Fruit fly (Drosophila melanogaster) whole organism, embryonic: Measurements from ENCODE around the gene QC.
A peak's percentile ranks its signal among the peaks of the same experiment; 100 is the strongest.

Source experiments
- Adf1 ChIP-seq: fragments of 200-800 bp; sonication (Bioruptor generic); IDR thresholded peaks from 2 replicates; pipeline ENCODE4 v1.3.6; 2022; ENCODE audit warnings: missing biosample characterization, missing genetic modification characterization
- Bdp1 ChIP-seq: fragments of 200-800 bp; sonication (Bioruptor generic); optimal IDR thresholded peaks from 3 replicates; lab custom pipeline; 2016; ENCODE audit warnings: missing biosample characterization, missing genetic modification characterization
- CG10366 ChIP-seq: fragments of 200-800 bp; sonication (Bioruptor generic); IDR thresholded peaks from 2 replicates; pipeline ENCODE4 v1.3.6; 2022; ENCODE audit warnings: missing biosample characterization, missing genetic modification characterization
- CG10959 ChIP-seq: fragments of 200-800 bp; sonication (Bioruptor generic); IDR thresholded peaks from 2 replicates; pipeline ENCODE4 v1.3.6; 2022; ENCODE audit warnings: missing biosample characterization, missing genetic modification characterization
- CG11398 ChIP-seq: fragments of 200-800 bp; sonication (Bioruptor generic); optimal IDR thresholded peaks from 2 replicates; lab custom pipeline; 2016; ENCODE audit warnings: missing biosample characterization, missing genetic modification characterization
- CG13123 ChIP-seq: fragments of 200-800 bp; sonication (Bioruptor generic); optimal IDR thresholded peaks from 2 replicates; lab custom pipeline; 2016; ENCODE audit warnings: missing biosample characterization, missing genetic modification characterization
- CG13424 ChIP-seq: fragments of 200-800 bp; sonication (Bioruptor generic); optimal IDR thresholded peaks from 2 replicates; lab custom pipeline; 2019; ENCODE audit warnings: missing biosample characterization, mild to moderate bottlenecking, missing genetic modification characterization, moderate library complexity
- CG15514 ChIP-seq: fragments of 200-800 bp; sonication (Bioruptor generic); optimal IDR thresholded peaks from 3 replicates; lab custom pipeline; 2017; ENCODE audit warnings: missing biosample characterization, missing genetic modification characterization, mild to moderate bottlenecking, moderate library complexity, missing genetic modification reagents
- CG1603 ChIP-seq: fragments of 200-800 bp; sonication (Bioruptor generic); optimal IDR thresholded peaks from 2 replicates; lab custom pipeline; 2019; ENCODE audit warnings: missing biosample characterization, mild to moderate bottlenecking, missing genetic modification characterization, moderate library complexity
- CG17802 ChIP-seq: fragments of 200-800 bp; sonication (Bioruptor generic); optimal IDR thresholded peaks from 2 replicates; lab custom pipeline; 2018; ENCODE audit warnings: missing biosample characterization, mild to moderate bottlenecking, missing genetic modification characterization, moderate library complexity
- CG18476 ChIP-seq: fragments of 200-800 bp; sonication (Bioruptor generic); optimal IDR thresholded peaks from 2 replicates; lab custom pipeline; 2016; ENCODE audit warnings: missing biosample characterization, mild to moderate bottlenecking, missing genetic modification characterization
- CG18599 ChIP-seq: fragments of 200-800 bp; sonication (Bioruptor generic); optimal IDR thresholded peaks from 3 replicates; lab custom pipeline; 2017; ENCODE audit warnings: missing biosample characterization, missing genetic modification characterization, mild to moderate bottlenecking, moderate library complexity, missing genetic modification reagents
- CG2129 ChIP-seq: fragments of 200-800 bp; sonication (Bioruptor generic); IDR thresholded peaks from 2 replicates; pipeline ENCODE4 v1.3.6; 2022; ENCODE audit warnings: missing biosample characterization, missing genetic modification characterization; ENCODE audit not compliant: partially characterized antibody
- CG2712 ChIP-seq: fragments of 200-800 bp; optimal IDR thresholded peaks from 3 replicates; lab custom pipeline; 2019; ENCODE audit warnings: missing biosample characterization, mild to moderate bottlenecking, missing genetic modification characterization, moderate library complexity
- CG34224 ChIP-seq: fragments of 200-800 bp; sonication (Bioruptor generic); IDR thresholded peaks from 3 replicates; pipeline ENCODE4 v1.3.6; 2022; ENCODE audit warnings: missing biosample characterization, missing genetic modification characterization; ENCODE audit not compliant: partially characterized antibody
- CG34376 ChIP-seq: fragments of 200-800 bp; sonication (Bioruptor generic); optimal IDR thresholded peaks from 2 replicates; lab custom pipeline; 2018; ENCODE audit warnings: missing biosample characterization, mild to moderate bottlenecking, missing genetic modification characterization
- CG34422 ChIP-seq: fragments of 200-800 bp; sonication (Bioruptor generic); IDR thresholded peaks from 3 replicates; pipeline ENCODE4 v1.3.6; 2022; ENCODE audit warnings: missing biosample characterization, missing genetic modification characterization
- CG3995 ChIP-seq: fragments of 200-800 bp; sonication (Bioruptor generic); optimal IDR thresholded peaks from 3 replicates; lab custom pipeline; 2016; ENCODE audit warnings: missing biosample characterization, missing genetic modification characterization
- CG7271 ChIP-seq: fragments of 200-800 bp; sonication (Bioruptor generic); optimal IDR thresholded peaks from 2 replicates; lab custom pipeline; 2018; ENCODE audit warnings: missing biosample characterization, mild to moderate bottlenecking, missing genetic modification characterization, moderate library complexity
- CG7745 ChIP-seq: fragments of 200-800 bp; sonication (Bioruptor generic); optimal IDR thresholded peaks from 2 replicates; lab custom pipeline; 2018; ENCODE audit warnings: missing biosample characterization, mild to moderate bottlenecking, missing genetic modification characterization, moderate library complexity
- CG8944 ChIP-seq: fragments of 200-800 bp; sonication (Bioruptor generic); optimal IDR thresholded peaks from 3 replicates; lab custom pipeline; 2016; ENCODE audit warnings: missing biosample characterization, missing genetic modification characterization
- CoRest ChIP-seq: fragments of 200-800 bp; sonication (Bioruptor generic); optimal IDR thresholded peaks from 3 replicates; lab custom pipeline; 2018; ENCODE audit warnings: missing biosample characterization, mild to moderate bottlenecking, missing genetic modification characterization, moderate library complexity
- Dll ChIP-seq: fragments of 200-800 bp; sonication (Bioruptor generic); IDR thresholded peaks from 4 replicates; pipeline ENCODE4 v1.3.6; 2022; ENCODE audit warnings: missing biosample characterization, missing genetic modification characterization; ENCODE audit not compliant: partially characterized antibody
- HHEX ChIP-seq: fragments of 200-800 bp; sonication (Bioruptor generic); optimal IDR thresholded peaks from 3 replicates; lab custom pipeline; 2017; ENCODE audit warnings: missing biosample characterization, mild to moderate bottlenecking, missing genetic modification characterization, missing genetic modification reagents
- HLH3B ChIP-seq: fragments of 200-800 bp; sonication (Bioruptor generic); IDR thresholded peaks from 2 replicates; pipeline ENCODE4 v1.3.6; 2022; ENCODE audit warnings: missing biosample characterization, missing genetic modification characterization
- HLH4C ChIP-seq: fragments of 200-800 bp; sonication (Bioruptor generic); IDR thresholded peaks from 3 replicates; pipeline ENCODE4 v1.3.6; 2022; ENCODE audit warnings: missing biosample characterization, missing genetic modification characterization; ENCODE audit not compliant: partially characterized antibody
- Hmr ChIP-seq: fragments of 200-800 bp; sonication (Bioruptor generic); optimal IDR thresholded peaks from 3 replicates; lab custom pipeline; 2017; ENCODE audit warnings: mild to moderate bottlenecking, missing biosample characterization, missing genetic modification reagents, missing genetic modification characterization
- MESR4 ChIP-seq: fragments of 200-800 bp; sonication (Bioruptor generic); optimal IDR thresholded peaks from 2 replicates; lab custom pipeline; 2018; ENCODE audit warnings: missing biosample characterization, mild to moderate bottlenecking, missing genetic modification characterization, moderate library complexity
- Max ChIP-seq: fragments of 200-800 bp; sonication (Bioruptor generic); optimal IDR thresholded peaks from 2 replicates; lab custom pipeline; 2016; ENCODE audit warnings: missing biosample characterization, mild to moderate bottlenecking, missing genetic modification characterization
- Myb ChIP-seq: fragments of 200-800 bp; sonication (Bioruptor generic); optimal IDR thresholded peaks from 2 replicates; lab custom pipeline; 2016; ENCODE audit warnings: missing biosample characterization, missing genetic modification characterization
- NK7.1 ChIP-seq: fragments of 200-800 bp; sonication (Bioruptor generic); optimal IDR thresholded peaks from 3 replicates; lab custom pipeline; 2016; ENCODE audit warnings: missing biosample characterization, missing genetic modification characterization
- Nf-YC ChIP-seq: fragments of 200-800 bp; optimal IDR thresholded peaks from 3 replicates; lab custom pipeline; 2019; ENCODE audit warnings: missing biosample characterization, mild to moderate bottlenecking, missing genetic modification characterization, moderate library complexity
- Ravus ChIP-seq: fragments of 200-800 bp; sonication (Bioruptor generic); IDR thresholded peaks from 2 replicates; pipeline ENCODE4 v1.3.6; 2022; ENCODE audit warnings: missing biosample characterization, missing genetic modification characterization
- bcd ChIP-seq: fragments of 200-800 bp; sonication (Bioruptor generic); optimal IDR thresholded peaks from 2 replicates; lab custom pipeline; 2017; ENCODE audit warnings: missing biosample characterization, mild to moderate bottlenecking, missing genetic modification characterization
- bigmax ChIP-seq: fragments of 200-800 bp; sonication (Bioruptor generic); optimal IDR thresholded peaks from 2 replicates; lab custom pipeline; 2018; ENCODE audit warnings: missing biosample characterization, mild to moderate bottlenecking, missing genetic modification characterization
- chif ChIP-seq, 2 experiments: fragments of 200-800 bp; sonication (Bioruptor generic); optimal IDR thresholded peaks; 3 replicates each; lab custom pipeline; 2016; ENCODE audit warnings: missing biosample characterization in 2 of 2, missing genetic modification characterization in 2 of 2
- ci ChIP-seq: fragments of 200-800 bp; sonication (Bioruptor generic); IDR thresholded peaks from 3 replicates; pipeline ENCODE4 v1.3.6; 2022; ENCODE audit warnings: missing biosample characterization, missing genetic modification characterization
- croc ChIP-seq: fragments of 200-800 bp; sonication (Bioruptor generic); conservative IDR thresholded peaks from 3 replicates; pipeline ENCODE4 v1.3.6; 2022; ENCODE audit warnings: missing biosample characterization, missing genetic modification characterization
- disco-r ChIP-seq: fragments of 200-800 bp; sonication (Bioruptor generic); optimal IDR thresholded peaks from 2 replicates; lab custom pipeline; 2016; ENCODE audit warnings: missing biosample characterization, missing genetic modification characterization
- fru ChIP-seq: fragments of >200 bp; optimal IDR thresholded peaks from 2 replicates; lab custom pipeline; 2017
- gem ChIP-seq: fragments of 200-800 bp; sonication (Bioruptor generic); optimal IDR thresholded peaks from 2 replicates; lab custom pipeline; 2019; ENCODE audit warnings: missing biosample characterization, mild to moderate bottlenecking, missing genetic modification characterization, moderate library complexity
- grn ChIP-seq: fragments of 200-800 bp; sonication (Bioruptor generic); optimal IDR thresholded peaks from 3 replicates; lab custom pipeline; 2017; ENCODE audit warnings: missing biosample characterization, missing genetic modification characterization
- gsb-n ChIP-seq: fragments of 200-800 bp; sonication (Bioruptor generic); optimal IDR thresholded peaks from 3 replicates; lab custom pipeline; 2018; ENCODE audit warnings: missing biosample characterization, mild to moderate bottlenecking, missing genetic modification characterization
- ham ChIP-seq: fragments of 200-800 bp; sonication (Bioruptor generic); IDR thresholded peaks from 2 replicates; pipeline ENCODE4 v1.3.6; 2022; ENCODE audit warnings: missing biosample characterization, missing genetic modification characterization
- hkb ChIP-seq, 2 experiments: fragments of 200-800 bp in 1 of 2; fragments of >200 bp in 1 of 2; sonication (Bioruptor generic) in 1 of 2; IDR thresholded peaks in 1 of 2; optimal IDR thresholded peaks in 1 of 2; 2 replicates each; pipeline versions ENCODE4 v1.3.6 to Lab custom; 2017 to 2022; ENCODE audit warnings: missing biosample characterization in 1 of 2, missing genetic modification characterization in 1 of 2
- inv ChIP-seq: fragments of 200-800 bp; sonication (Bioruptor generic); IDR thresholded peaks from 2 replicates; pipeline ENCODE4 v1.3.6; 2022; ENCODE audit warnings: missing biosample characterization, missing genetic modification characterization; ENCODE audit not compliant: partially characterized antibody
- onecut ChIP-seq: fragments of 200-800 bp; sonication (Bioruptor generic); IDR thresholded peaks from 2 replicates; pipeline ENCODE4 v1.3.6; 2022; ENCODE audit warnings: missing biosample characterization, missing genetic modification characterization
- otp ChIP-seq: fragments of 200-800 bp; sonication (Bioruptor generic); IDR thresholded peaks from 3 replicates; pipeline ENCODE4, ENCODE4 v1.3.6; 2022; ENCODE audit warnings: missing biosample characterization, missing genetic modification characterization
- sisA ChIP-seq: fragments of 200-800 bp; sonication (Bioruptor generic); IDR thresholded peaks from 2 replicates; pipeline ENCODE4 v1.3.6; 2022; ENCODE audit warnings: missing biosample characterization, missing genetic modification characterization
- toy ChIP-seq: fragments of 200-800 bp; sonication (Bioruptor generic); IDR thresholded peaks from 2 replicates; pipeline ENCODE4 v1.3.6; 2022; ENCODE audit warnings: missing biosample characterization, missing genetic modification characterization
- wor ChIP-seq: fragments of 200-800 bp; sonication (Bioruptor generic); IDR thresholded peaks from 2 replicates; pipeline ENCODE4 v1.3.6; 2022; ENCODE audit warnings: missing biosample characterization, missing genetic modification characterization

The QC gene

dm6 chr3L:5899305-5899704, 3.0 kb downstream of the QC start, which contains the start of gene CG32409 (continued):
- TF ChIP-seq onecut (GFP tag; lab: Robert Waterston, UW) (no peak), wor (GFP tag; lab: Robert Waterston, UW) (no peak), Hmr (no peak), CG18476 (GFP tag; lab: Kevin White, UChicago) (no peak), disco-r (GFP tag; lab: Kevin White, UChicago) (no peak), ci (no peak), Dll (0 out of 4 replicates have a peak, but pooled peaks have one; percentile 35), bcd (no peak), Ravus (GFP tag; lab: Robert Waterston, UW) (no peak), CG2712 (tag; lab: Kevin White, UChicago) (peak; percentile 47), CG18599 (no peak), CG34224 (GFP tag; lab: Robert Waterston, UW) (no peak), hkb (optimal IDR thresholded peaks at IDR 0.05; lab: Kevin White, UChicago) (peak; percentile 47), hkb (GFP tag; IDR thresholded peaks at IDR 0.05; lab: Robert Waterston, UW) (no peak), CG10366 (no peak), MESR4 (peak; percentile 54), gem (tag; lab: Kevin White, UChicago) (no peak), CG7745 (tag; lab: Kevin White, UChicago) (no peak), CG13123 (GFP tag; lab: Kevin White, UChicago) (no peak), grn (GFP tag; lab: Kevin White, UChicago) (no peak), CG15514 (GFP tag; lab: Kevin White, UChicago) (peak; percentile 62), CG34376 (GFP tag; lab: Kevin White, UChicago) (no peak), CG13424 (tag; lab: Kevin White, UChicago) (no peak), HLH4C (no peak), CG11398 (GFP tag; lab: Kevin White, UChicago) (no peak), CG17802 (no peak), Bdp1 (GFP tag; lab: Kevin White, UChicago) (no peak), CG1603 (no peak), Max (GFP tag; lab: Kevin White, UChicago) (peak; percentile 96), Adf1 (no peak), CG10959 (GFP tag; lab: Robert Waterston, UW) (no peak), Myb (GFP tag; lab: Kevin White, UChicago) (peak; percentile 76), sisA (GFP tag; lab: Robert Waterston, UW) (no peak), CG34422 (GFP tag; lab: Robert Waterston, UW) (no peak; the same call in 2 of the 3 replicates), HLH3B (GFP tag; lab: Robert Waterston, UW) (no peak), HHEX (GFP tag; lab: Kevin White, UChicago) (no peak), CG7271 (tag; lab: Kevin White, UChicago) (no peak), fru (lab: Kevin White, UChicago) (no peak), gsb-n (tag; lab: Kevin White, UChicago) (no peak), NK7.1 (GFP tag; lab: Kevin White, UChicago) (no peak), CG8944 (GFP tag; lab: Kevin White, UChicago) (no peak), Nf-YC (tag; lab: Kevin White, UChicago) (no peak), CG2129 (no peak), toy (GFP tag; lab: Robert Waterston, UW) (no peak), otp (GFP tag; lab: Robert Waterston, UW) (no peak), croc (GFP tag; lab: Robert Waterston, UW) (no peak), bigmax (GFP tag; lab: Kevin White, UChicago) (no peak), inv (GFP tag; lab: Robert Waterston, UW) (no peak), chif (GFP tag; optimal IDR thresholded peaks at IDR 0.05; lab: Kevin White, UChicago) (peak in 1 of 2 experiments; percentile 14), CoRest (tag; lab: Kevin White, UChicago) (no peak), ham (GFP tag; lab: Robert Waterston, UW) (no peak), CG3995 (no peak)
